Worm (Caenorhabditis elegans): ENCODE results near the gene F25B3.2.
A peak's percentile ranks its signal among the peaks of the same experiment; 100 is the strongest.

Gene F25B3.2

DNA sequence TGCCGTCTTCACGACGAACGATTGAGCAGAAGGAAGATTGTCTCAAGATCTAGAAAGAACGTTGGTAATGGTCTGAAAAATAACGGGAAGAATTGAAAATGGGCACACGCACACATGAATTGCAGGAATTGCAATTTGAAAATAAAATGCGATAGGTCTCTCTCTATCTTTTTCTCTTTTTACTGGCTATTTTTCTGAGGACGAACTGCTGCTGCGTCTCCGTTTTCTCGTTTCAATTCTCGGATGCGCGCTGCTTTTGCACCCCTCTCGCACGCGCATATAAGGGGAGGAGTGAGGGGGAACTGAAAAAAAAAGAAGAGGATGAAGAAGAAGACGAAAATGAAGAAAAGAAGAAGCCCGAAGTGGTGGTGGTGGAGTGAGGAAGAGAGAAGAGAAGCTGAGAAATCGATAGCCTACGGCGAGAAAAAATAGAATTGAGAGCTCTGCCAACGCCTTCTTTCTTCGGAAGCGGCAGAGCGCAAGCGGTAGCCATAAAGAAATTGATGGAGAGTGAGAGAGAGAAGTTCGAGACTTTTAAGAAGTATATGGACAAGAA lies 15.4 kb upstream of the F25B3.2 start, which contains the start of gene rgef-1 (continued):
- TF ChIP-seq dpl-1 (GFP tag; optimal IDR thresholded peaks at IDR 0.05): peak in 1 of 3 experiments; percentile 25
- no peak for TF ChIP-seq C04F5.9 (tag; optimal IDR thresholded peaks at IDR 0.05)
- no peak for TF ChIP-seq ama-1 (optimal IDR thresholded peaks at IDR 0.05)
- TF ChIP-seq mef-2 (tag; optimal IDR thresholded peaks at IDR 0.05): peak; percentile 80
- no peak for TF ChIP-seq mep-1 (tag; optimal IDR thresholded peaks at IDR 0.05)
- no peak for TF ChIP-seq snpc-4 (tag; optimal IDR thresholded peaks at IDR 0.05)
- peak; percentile 23 for TF ChIP-seq xbp-1 (tag; optimal IDR thresholded peaks at IDR 0.05)
- no peak for TF ChIP-seq rnt-1 (tag; optimal IDR thresholded peaks at IDR 0.05)
- TF ChIP-seq vab-15 (tag; optimal IDR thresholded peaks at IDR 0.05): no peak
- no peak for TF ChIP-seq fkh-4 (tag; optimal IDR thresholded peaks at IDR 0.05; ENCODE audit: borderline replicate concordance)
- TF ChIP-seq ceh-90 (tag; optimal IDR thresholded peaks at IDR 0.05): no peak
- TF ChIP-seq ceh-63 (GFP tag; optimal IDR thresholded peaks at IDR 0.05): no peak
- TF ChIP-seq unc-62 (GFP tag; optimal IDR thresholded peaks at IDR 0.05): no peak
- TF ChIP-seq hlh-4 (tag; optimal IDR thresholded peaks at IDR 0.05): no peak
- no peak for TF ChIP-seq Y116A8C.19 (tag; optimal IDR thresholded peaks at IDR 0.05; ENCODE audit: borderline replicate concordance)
- TF ChIP-seq unc-86 (tag; optimal IDR thresholded peaks at IDR 0.05): peak; percentile 84
- TF ChIP-seq efl-1 (optimal IDR thresholded peaks at IDR 0.05): peak; percentile 30 to 34
- TF ChIP-seq efl-1 (GFP tag; optimal IDR thresholded peaks at IDR 0.05 in 1 of 2): peak in 1 of 2 experiments; percentile 3
- peak; percentile 3 for TF ChIP-seq pax-3 (tag; optimal IDR thresholded peaks at IDR 0.05)
- peak; percentile 16 for TF ChIP-seq fos-1 (tag; optimal IDR thresholded peaks at IDR 0.05)
- TF ChIP-seq nhr-12 (tag; optimal IDR thresholded peaks at IDR 0.05): no peak
- no peak for TF ChIP-seq elt-3 (tag; optimal IDR thresholded peaks at IDR 0.05)
- TF ChIP-seq pqm-1 (tag; optimal IDR thresholded peaks at IDR 0.05): no peak
- no peak for TF ChIP-seq nhr-11 (tag; optimal IDR thresholded peaks at IDR 0.05)
- TF ChIP-seq hlh-17 (GFP tag; optimal IDR thresholded peaks at IDR 0.05; ENCODE audit: borderline replicate concordance): no peak
- TF ChIP-seq aha-1 (tag; optimal IDR thresholded peaks at IDR 0.05): no peak
- TF ChIP-seq ces-1 (GFP tag; optimal IDR thresholded peaks at IDR 0.05): no peak
- no peak for TF ChIP-seq nhr-77 (tag; optimal IDR thresholded peaks at IDR 0.05)
- no peak for TF ChIP-seq F16B12.6 (tag; optimal IDR thresholded peaks at IDR 0.05)
- TF ChIP-seq mdl-1 (tag; optimal IDR thresholded peaks at IDR 0.05): no peak
- TF ChIP-seq ztf-11 (tag; optimal IDR thresholded peaks at IDR 0.05): peak in 1 of 2 experiments; percentile 26
- TF ChIP-seq unc-30 (tag; optimal IDR thresholded peaks at IDR 0.05): no peak
- TF ChIP-seq lsy-2 (tag; optimal IDR thresholded peaks at IDR 0.05): peak; percentile 41 to 60
- no peak for TF ChIP-seq unc-130 (tag; optimal IDR thresholded peaks at IDR 0.05)
- peak; percentile 62 for TF ChIP-seq isw-1 (GFP tag; IDR thresholded peaks at IDR 0.05)
- no peak for TF ChIP-seq ceh-88 (GFP tag; IDR thresholded peaks at IDR 0.05)
- no peak for TF ChIP-seq ztf-4 (tag; optimal IDR thresholded peaks at IDR 0.05)

DNA sequence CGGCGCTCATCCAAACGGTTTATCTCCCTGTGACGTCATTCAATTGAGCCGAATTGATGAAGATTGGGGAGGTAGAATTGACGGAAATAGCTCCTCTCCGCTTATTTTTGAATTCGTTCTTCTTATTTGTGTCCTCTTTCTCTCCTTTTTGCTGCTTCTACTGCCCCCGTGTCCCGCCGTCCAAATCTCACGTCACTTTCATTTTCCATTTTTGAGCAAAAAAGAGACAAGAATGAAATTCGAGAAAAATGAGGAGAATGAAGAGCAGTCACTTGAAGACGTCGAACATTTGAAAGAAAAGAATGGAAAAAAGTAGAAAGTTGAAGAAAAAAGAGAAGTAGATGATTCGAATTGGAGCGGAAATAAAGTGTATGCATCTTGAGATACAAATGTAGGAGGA lies 13.5 kb upstream of the F25B3.2 start:
- TF ChIP-seq ets-5 (GFP tag; IDR thresholded peaks at IDR 0.05): no peak
- peak; percentile 84 for TF ChIP-seq fkh-10 (GFP tag; optimal IDR thresholded peaks at IDR 0.05)
- peak; percentile 29 for TF ChIP-seq fkh-8 (tag; optimal IDR thresholded peaks at IDR 0.05)
- no peak for TF ChIP-seq aly-2 (tag; optimal IDR thresholded peaks at IDR 0.05)
- TF ChIP-seq zip-4 (GFP tag; optimal IDR thresholded peaks at IDR 0.05): no peak
- TF ChIP-seq ceh-88 (GFP tag; IDR thresholded peaks at IDR 0.05): no peak
- TF ChIP-seq dsc-1 (tag; optimal IDR thresholded peaks at IDR 0.05): peak; percentile 61
- TF ChIP-seq efl-1 (optimal IDR thresholded peaks at IDR 0.05): no peak
- TF ChIP-seq efl-1 (GFP tag; optimal IDR thresholded peaks at IDR 0.05 in 1 of 2): no peak
- TF ChIP-seq lin-14 (GFP tag; optimal IDR thresholded peaks at IDR 0.05): peak; percentile 37

All from whole organism, L1 larva.